Worm (Caenorhabditis elegans): ENCODE results near the gene F38B7.11.
A peak's percentile ranks its signal among the peaks of the same experiment; 100 is the strongest.

DNA sequence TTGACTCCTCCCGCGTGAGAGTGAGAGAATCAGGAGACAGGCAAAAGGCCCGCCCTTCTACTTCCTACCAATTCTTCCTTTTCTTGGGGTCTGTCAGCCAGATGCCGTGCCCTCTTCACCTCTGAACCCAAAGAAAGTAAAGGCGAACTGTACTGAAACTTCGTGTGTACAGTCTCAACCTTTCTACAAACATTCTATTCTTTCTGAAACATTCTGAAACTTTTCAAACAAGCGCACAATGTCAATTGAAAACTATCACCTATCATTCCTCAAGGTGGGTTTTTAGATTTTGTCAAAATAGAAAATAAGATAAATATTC, 14.4 kb upstream of the F38B7.11 start:
- no peak for TF ChIP-seq nhr-90 (tag; optimal IDR thresholded peaks at IDR 0.05)
- TF ChIP-seq egl-18 (GFP tag; IDR thresholded peaks at IDR 0.05), result no peak
- no peak for TF ChIP-seq Y95B8A.8 (GFP tag; IDR thresholded peaks at IDR 0.05)
- TF ChIP-seq ztf-18 (tag; optimal IDR thresholded peaks at IDR 0.05), result no peak
- TF ChIP-seq unc-130 (GFP tag; optimal IDR thresholded peaks at IDR 0.05), result no peak
- TF ChIP-seq ama-1 (optimal IDR thresholded peaks at IDR 0.05), result peak; percentile 52
- TF ChIP-seq ama-1 (GFP tag; optimal IDR thresholded peaks at IDR 0.05), result no peak
- TF ChIP-seq snpc-3.4 (tag; optimal IDR thresholded peaks at IDR 0.05), result no peak
- no peak for TF ChIP-seq bed-2 (GFP tag; IDR thresholded peaks at IDR 0.05)
- no peak for TF ChIP-seq ztf-25 (GFP tag; IDR thresholded peaks at IDR 0.05)
- TF ChIP-seq snpc-4 (GFP tag; optimal IDR thresholded peaks at IDR 0.05), result no peak
- no peak for TF ChIP-seq snpc-4 (tag; optimal IDR thresholded peaks at IDR 0.05)
- TF ChIP-seq Y79H2A.3 (GFP tag; conservative IDR thresholded peaks at IDR 0.05), result no peak
- TF ChIP-seq C17E4.6 (GFP tag; IDR thresholded peaks at IDR 0.05), result no peak

Data from whole organism, young adult.